Worm (Caenorhabditis elegans) whole organism, L1 larva: ENCODE measurements around the gene B0348.10.

Experiments used
- lin-39 ChIP-seq: fragments of 150-350 bp; optimal IDR thresholded peaks from 2 replicates; lab custom pipeline; 2014; ENCODE audit warnings: missing biosample characterization, missing genetic modification reagents, missing genetic modification characterization
- unc-130 ChIP-seq: fragments of 150-350 bp; optimal IDR thresholded peaks from 2 replicates; lab custom pipeline; 2017; ENCODE audit warnings: missing biosample characterization, missing genetic modification characterization, inconsistent platforms

ce11 chrV:44026-44425, 35.5 kb upstream of the B0348.10 start:
- TF ChIP-seq lin-39 (tag; lab: Kevin White, UChicago), result no peak
- no peak for TF ChIP-seq unc-130 (tag; lab: Kevin White, UChicago)
